Fruit fly (Drosophila melanogaster) whole organism, embryonic: ENCODE results near the gene slam.
A peak's percentile ranks its signal among the peaks of the same experiment; 100 is the strongest.

ENCODE experiments used
- Asciz ChIP-seq: fragments of 200-800 bp; sonication (Bioruptor generic); optimal IDR thresholded peaks from 2 replicates; lab custom pipeline; 2017; ENCODE audit warnings: missing biosample characterization, mild to moderate bottlenecking, missing genetic modification characterization, missing genetic modification reagents
- Atf6 ChIP-seq: fragments of 200-800 bp; sonication (Bioruptor generic); IDR thresholded peaks from 2 replicates; pipeline ENCODE4 v1.3.6; 2022; ENCODE audit warnings: missing biosample characterization, missing genetic modification characterization
- CG15073 ChIP-seq: fragments of 200-800 bp; sonication (Bioruptor generic); optimal IDR thresholded peaks from 2 replicates; lab custom pipeline; 2016; ENCODE audit warnings: missing biosample characterization, missing genetic modification characterization
- CG15269 ChIP-seq: fragments of 200-800 bp; sonication (Bioruptor generic); optimal IDR thresholded peaks from 2 replicates; lab custom pipeline; 2018; ENCODE audit warnings: missing biosample characterization, mild to moderate bottlenecking, missing genetic modification characterization, moderate library complexity
- CG1529 ChIP-seq: fragments of 200-800 bp; sonication (Bioruptor generic); optimal IDR thresholded peaks from 3 replicates; lab custom pipeline; 2018; ENCODE audit warnings: missing biosample characterization, missing genetic modification characterization
- CG1603 ChIP-seq: fragments of 200-800 bp; sonication (Bioruptor generic); optimal IDR thresholded peaks from 2 replicates; lab custom pipeline; 2019; ENCODE audit warnings: missing biosample characterization, mild to moderate bottlenecking, missing genetic modification characterization, moderate library complexity
- CG16863 ChIP-seq: fragments of 200-800 bp; sonication (Bioruptor generic); optimal IDR thresholded peaks from 3 replicates; lab custom pipeline; 2016; ENCODE audit warnings: missing biosample characterization, missing genetic modification characterization
- CG18262 ChIP-seq: fragments of 200-800 bp; optimal IDR thresholded peaks from 3 replicates; lab custom pipeline; 2019; ENCODE audit warnings: missing biosample characterization, mild to moderate bottlenecking, missing genetic modification characterization, moderate library complexity
- CG30020 ChIP-seq: fragments of 200-800 bp; optimal IDR thresholded peaks from 2 replicates; lab custom pipeline; 2019; ENCODE audit warnings: missing biosample characterization, mild to moderate bottlenecking, missing genetic modification characterization, moderate library complexity
- CG3065 ChIP-seq: fragments of 200-800 bp; sonication (Bioruptor generic); optimal IDR thresholded peaks from 2 replicates; lab custom pipeline; 2016; ENCODE audit warnings: missing biosample characterization, missing genetic modification characterization
- CG31388 ChIP-seq: fragments of 200-800 bp; sonication (Bioruptor generic); optimal IDR thresholded peaks from 2 replicates; lab custom pipeline; 2016; ENCODE audit warnings: missing biosample characterization, missing genetic modification characterization
- CG3847 ChIP-seq: fragments of 200-800 bp; sonication (Bioruptor generic); IDR thresholded peaks from 2 replicates; pipeline ENCODE4 v1.3.6; 2022; ENCODE audit warnings: missing biosample characterization, missing genetic modification characterization
- CG3995 ChIP-seq: fragments of 200-800 bp; sonication (Bioruptor generic); optimal IDR thresholded peaks from 3 replicates; lab custom pipeline; 2016; ENCODE audit warnings: missing biosample characterization, missing genetic modification characterization
- CG4820 ChIP-seq: fragments of 200-800 bp; sonication (Bioruptor generic); optimal IDR thresholded peaks from 3 replicates; lab custom pipeline; 2016; ENCODE audit warnings: missing biosample characterization, missing genetic modification characterization
- CG5180 ChIP-seq: fragments of 200-800 bp; sonication (Bioruptor generic); optimal IDR thresholded peaks from 3 replicates; lab custom pipeline; 2017; ENCODE audit warnings: missing biosample characterization, missing genetic modification characterization, mild to moderate bottlenecking, moderate library complexity, missing genetic modification reagents
- CG7786 ChIP-seq: fragments of 200-800 bp; sonication (Bioruptor generic); optimal IDR thresholded peaks from 2 replicates; lab custom pipeline; 2016; ENCODE audit warnings: missing biosample characterization, missing genetic modification characterization
- CG9876 ChIP-seq: fragments of 200-800 bp; sonication (Bioruptor generic); optimal IDR thresholded peaks from 2 replicates; lab custom pipeline; 2016; ENCODE audit warnings: missing biosample characterization, missing genetic modification characterization
- Hmr ChIP-seq: fragments of 200-800 bp; sonication (Bioruptor generic); optimal IDR thresholded peaks from 3 replicates; lab custom pipeline; 2017; ENCODE audit warnings: mild to moderate bottlenecking, missing biosample characterization, missing genetic modification reagents, missing genetic modification characterization
- Hsf ChIP-seq: fragments of 200-800 bp; sonication (Bioruptor generic); optimal IDR thresholded peaks from 3 replicates; lab custom pipeline; 2016; ENCODE audit warnings: missing biosample characterization, missing genetic modification characterization
- Neu2 ChIP-seq: fragments of 200-800 bp; sonication (Bioruptor generic); optimal IDR thresholded peaks from 3 replicates; lab custom pipeline; 2016; ENCODE audit warnings: missing biosample characterization, missing genetic modification characterization, borderline replicate concordance
- NfI ChIP-seq: fragments of 200-800 bp; sonication (Bioruptor generic); optimal IDR thresholded peaks from 3 replicates; lab custom pipeline; 2018; ENCODE audit warnings: missing biosample characterization, mild to moderate bottlenecking, missing genetic modification characterization, moderate library complexity
- Optix ChIP-seq: fragments of 200-800 bp; sonication (Bioruptor generic); IDR thresholded peaks from 3 replicates; pipeline ENCODE4 v1.3.6; 2022; ENCODE audit warnings: missing biosample characterization, missing genetic modification characterization
- Ravus ChIP-seq: fragments of 200-800 bp; sonication (Bioruptor generic); IDR thresholded peaks from 2 replicates; pipeline ENCODE4 v1.3.6; 2022; ENCODE audit warnings: missing biosample characterization, missing genetic modification characterization
- Rfx ChIP-seq: fragments of 200-800 bp; sonication (Bioruptor generic); IDR thresholded peaks from 2 replicates; pipeline ENCODE4 v1.3.6; 2022; ENCODE audit warnings: missing biosample characterization, missing genetic modification characterization
- Sox102F ChIP-seq: fragments of 200-800 bp; sonication (Bioruptor generic); optimal IDR thresholded peaks from 2 replicates; lab custom pipeline; 2018; ENCODE audit warnings: missing biosample characterization, mild to moderate bottlenecking, missing genetic modification characterization, moderate library complexity
- TFAM ChIP-seq: fragments of 200-800 bp; sonication (Bioruptor generic); optimal IDR thresholded peaks from 2 replicates; lab custom pipeline; 2017; ENCODE audit warnings: missing biosample characterization, missing genetic modification characterization, inconsistent platforms
- ac ChIP-seq: fragments of 200-800 bp; sonication (Bioruptor generic); optimal IDR thresholded peaks from 3 replicates; lab custom pipeline; 2017; ENCODE audit warnings: missing biosample characterization, mild to moderate bottlenecking, missing genetic modification characterization
- btn ChIP-seq: fragments of 200-800 bp; sonication (Bioruptor generic); optimal IDR thresholded peaks from 2 replicates; lab custom pipeline; 2016; ENCODE audit warnings: missing biosample characterization, missing genetic modification characterization
- cas ChIP-seq: fragments of 200-800 bp; sonication (Bioruptor generic); IDR thresholded peaks from 2 replicates; pipeline ENCODE4 v1.3.6; 2022; ENCODE audit warnings: missing biosample characterization, missing genetic modification characterization
- chinmo ChIP-seq: fragments of 200-800 bp; sonication (Bioruptor generic); IDR thresholded peaks from 4 replicates; pipeline ENCODE4 v1.3.6; 2022; ENCODE audit warnings: missing biosample characterization, missing genetic modification characterization; ENCODE audit not compliant: partially characterized antibody
- cwo ChIP-seq: fragments of 200-800 bp; sonication (Bioruptor generic); optimal IDR thresholded peaks from 3 replicates; lab custom pipeline; 2017; ENCODE audit warnings: missing biosample characterization, missing genetic modification characterization, mild to moderate bottlenecking, moderate library complexity, missing genetic modification reagents
- dan ChIP-seq: fragments of 200-800 bp; sonication (Bioruptor generic); IDR thresholded peaks from 2 replicates; pipeline ENCODE4 v1.3.6; 2022; ENCODE audit warnings: missing biosample characterization, missing genetic modification characterization
- ewg ChIP-seq: fragments of 200-800 bp; sonication (Bioruptor generic); optimal IDR thresholded peaks from 3 replicates; lab custom pipeline; 2017; ENCODE audit warnings: mild to moderate bottlenecking, missing biosample characterization, missing genetic modification reagents, missing genetic modification characterization
- eyg ChIP-seq: fragments of 200-800 bp; sonication (Bioruptor generic); optimal IDR thresholded peaks from 3 replicates; lab custom pipeline; 2016; ENCODE audit warnings: missing biosample characterization, missing genetic modification characterization
- fd64A ChIP-seq: fragments of 200-800 bp; sonication (Bioruptor generic); optimal IDR thresholded peaks from 3 replicates; lab custom pipeline; 2018; ENCODE audit warnings: missing biosample characterization, mild to moderate bottlenecking, missing genetic modification characterization
- gem ChIP-seq: fragments of 200-800 bp; sonication (Bioruptor generic); optimal IDR thresholded peaks from 2 replicates; lab custom pipeline; 2019; ENCODE audit warnings: missing biosample characterization, mild to moderate bottlenecking, missing genetic modification characterization, moderate library complexity
- jigr1 ChIP-seq: fragments of 200-800 bp; sonication (Bioruptor generic); IDR thresholded peaks from 3 replicates; pipeline ENCODE4 v1.3.6; 2022; ENCODE audit warnings: missing biosample characterization, missing genetic modification characterization
- kni ChIP-seq: fragments of 200-800 bp; sonication (Bioruptor generic); optimal IDR thresholded peaks from 3 replicates; lab custom pipeline; 2017; ENCODE audit warnings: mild to moderate bottlenecking, missing biosample characterization, missing genetic modification reagents, missing genetic modification characterization
- nau ChIP-seq: fragments of 200-800 bp; sonication (Bioruptor generic); optimal IDR thresholded peaks from 3 replicates; lab custom pipeline; 2017; ENCODE audit warnings: missing biosample characterization, mild to moderate bottlenecking, missing genetic modification characterization, missing genetic modification reagents
- nom ChIP-seq: fragments of 200-800 bp; sonication (Bioruptor generic); optimal IDR thresholded peaks from 2 replicates; lab custom pipeline; 2017; ENCODE audit warnings: missing biosample characterization, missing genetic modification characterization, mild to moderate bottlenecking, moderate library complexity, missing genetic modification reagents
- onecut ChIP-seq: fragments of 200-800 bp; sonication (Bioruptor generic); IDR thresholded peaks from 2 replicates; pipeline ENCODE4 v1.3.6; 2022; ENCODE audit warnings: missing biosample characterization, missing genetic modification characterization
- org-1 ChIP-seq: fragments of 200-800 bp; sonication (Bioruptor generic); optimal IDR thresholded peaks from 2 replicates; lab custom pipeline; 2017; ENCODE audit warnings: missing biosample characterization, missing genetic modification characterization
- p53 ChIP-seq: fragments of 200-800 bp; sonication (Bioruptor generic); optimal IDR thresholded peaks from 2 replicates; lab custom pipeline; 2016; ENCODE audit warnings: missing biosample characterization, missing genetic modification characterization
- pb ChIP-seq: fragments of 200-800 bp; sonication (Bioruptor generic); optimal IDR thresholded peaks from 3 replicates; lab custom pipeline; 2016; ENCODE audit warnings: missing biosample characterization, missing genetic modification characterization
- peb ChIP-seq: fragments of 200-800 bp; sonication (Bioruptor generic); IDR thresholded peaks from 2 replicates; pipeline ENCODE4 v1.3.6; 2022; ENCODE audit warnings: missing biosample characterization, missing genetic modification characterization
- prd ChIP-seq, 3 experiments: fragments of >200 bp in 2 of 3; fragments of 200-800 bp in 1 of 3; sonication (Bioruptor generic) in 1 of 3; optimal IDR thresholded peaks in 2 of 3; IDR thresholded peaks in 1 of 3; 2 replicates in 2 of 3; 3 replicates in 1 of 3; pipeline versions ENCODE4 v1.3.6 to Lab custom; 2017 to 2022; ENCODE audit warnings: missing biosample characterization in 1 of 3, missing genetic modification characterization in 1 of 3
- salm ChIP-seq: fragments of 200-800 bp; sonication (Bioruptor generic); optimal IDR thresholded peaks from 2 replicates; lab custom pipeline; 2018; ENCODE audit warnings: missing biosample characterization, mild to moderate bottlenecking, missing genetic modification characterization
- sug ChIP-seq: fragments of 200-800 bp; optimal IDR thresholded peaks from 2 replicates; lab custom pipeline; 2019; ENCODE audit warnings: missing biosample characterization, mild to moderate bottlenecking, missing genetic modification characterization, moderate library complexity
- wek ChIP-seq: fragments of 200-800 bp; sonication (Bioruptor generic); optimal IDR thresholded peaks from 3 replicates; lab custom pipeline; 2018; ENCODE audit warnings: missing biosample characterization, mild to moderate bottlenecking, missing genetic modification characterization, moderate library complexity
- zf30C ChIP-seq: fragments of 200-800 bp; sonication (Bioruptor generic); optimal IDR thresholded peaks from 3 replicates; lab custom pipeline; 2018; ENCODE audit warnings: missing biosample characterization, mild to moderate bottlenecking, missing genetic modification characterization

The slam gene

DNA sequence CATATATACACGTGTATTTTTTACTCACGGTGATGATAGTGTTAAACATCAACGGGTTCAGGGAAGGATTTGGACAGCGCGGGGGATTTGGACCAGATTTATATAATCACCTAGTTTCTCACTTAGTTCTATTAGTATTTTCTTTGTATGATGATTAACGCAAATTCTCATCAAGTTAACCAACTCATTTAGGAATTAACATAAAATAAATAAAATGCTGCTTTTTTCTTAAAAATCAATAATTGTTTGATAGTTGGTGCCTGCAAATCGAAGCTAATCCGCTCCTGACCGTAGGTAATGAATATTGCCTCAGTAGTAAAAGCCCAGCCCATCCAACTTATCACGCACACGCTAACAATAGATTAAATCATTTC is 20.4 kb upstream of the slam start (continued):
- TF ChIP-seq prd (optimal IDR thresholded peaks at IDR 0.05; lab: Kevin White, UChicago) (no peak), prd (GFP tag; IDR thresholded peaks at IDR 0.05; lab: Robert Waterston, UW) (peak; percentile 90), Sox102F (GFP tag; lab: Kevin White, UChicago) (peak; percentile 79), chinmo (GFP tag; lab: Robert Waterston, UW) (no peak), fd64A (GFP tag; lab: Kevin White, UChicago) (peak; percentile 3), CG18262 (peak; percentile 74), eyg (GFP tag; lab: Kevin White, UChicago) (peak; percentile 70), jigr1 (GFP tag; lab: Robert Waterston, UW) (peak; percentile 79; the same call in 2 of the 3 replicates), pb (peak; percentile 54), dan (no peak), CG3065 (GFP tag; lab: Kevin White, UChicago) (peak; percentile 15), Hmr (peak; percentile 90), CG15073 (GFP tag; lab: Kevin White, UChicago) (peak; percentile 15), CG3995 (GFP tag; lab: Kevin White, UChicago) (peak; percentile 44), cas (GFP tag; lab: Robert Waterston, UW) (peak; percentile 73), peb (GFP tag; lab: Robert Waterston, UW) (peak; percentile 83), nau (GFP tag; lab: Kevin White, UChicago) (peak; percentile 65), Ravus (GFP tag; lab: Robert Waterston, UW) (peak; percentile 77), Asciz (GFP tag; lab: Kevin White, UChicago) (peak; percentile 45), sug (tag; lab: Kevin White, UChicago) (peak; percentile 96), btn (GFP tag; lab: Kevin White, UChicago) (peak; percentile 15), kni (peak; percentile 16), salm (peak; percentile 42), gem (peak; percentile 92), CG7786 (GFP tag; lab: Kevin White, UChicago) (peak; percentile 79), CG16863 (GFP tag; lab: Kevin White, UChicago) (peak; percentile 71), TFAM (GFP tag; lab: Kevin White, UChicago) (no peak), ewg (peak; percentile 49), ac (GFP tag; lab: Kevin White, UChicago) (no peak), Hsf (GFP tag; lab: Kevin White, UChicago) (peak; percentile 80), CG4820 (GFP tag; lab: Kevin White, UChicago) (peak; percentile 71), CG3847 (GFP tag; lab: Robert Waterston, UW) (peak; percentile 92), Rfx (peak; percentile 94), p53 (GFP tag; lab: Kevin White, UChicago) (peak; percentile 38), Optix (peak; percentile 63; the same call in 2 of the 3 replicates), CG1529 (peak; percentile 21), NfI (GFP tag; lab: Kevin White, UChicago) (peak; percentile 89), org-1 (peak; percentile 78), zf30C (no peak), CG1603 (tag; lab: Kevin White, UChicago) (peak; percentile 42), Neu2 (GFP tag; lab: Kevin White, UChicago) (no peak), Atf6 (GFP tag; lab: Robert Waterston, UW) (peak; percentile 86), CG5180 (GFP tag; lab: Kevin White, UChicago) (peak; percentile 64), CG15269 (tag; lab: Kevin White, UChicago) (peak; percentile 91), cwo (GFP tag; lab: Kevin White, UChicago) (peak; percentile 98), onecut (peak; percentile 42), CG30020 (peak; percentile 9), nom (GFP tag; lab: Kevin White, UChicago) (no peak), CG31388 (GFP tag; lab: Kevin White, UChicago) (peak; percentile 58), wek (no peak), CG9876 (peak; percentile 47)
